Fruit fly (Drosophila melanogaster) whole organism, embryonic: ENCODE measurements around the gene tau.
A peak's percentile ranks its signal among the peaks of the same experiment; 100 is the strongest.

Experiments used
- ATbp ChIP-seq: fragments of 200-800 bp; sonication (Bioruptor generic); optimal IDR thresholded peaks from 2 replicates; lab custom pipeline; 2017; ENCODE audit warnings: missing biosample characterization, mild to moderate bottlenecking, missing genetic modification characterization, missing genetic modification reagents
- CG10147 ChIP-seq: fragments of 200-800 bp; sonication (Bioruptor generic); optimal IDR thresholded peaks from 2 replicates; lab custom pipeline; 2019; ENCODE audit warnings: missing biosample characterization, mild to moderate bottlenecking, missing genetic modification characterization, moderate library complexity
- CG10462 ChIP-seq: fragments of 200-800 bp; sonication (Bioruptor generic); optimal IDR thresholded peaks from 2 replicates; lab custom pipeline; 2016; ENCODE audit warnings: missing biosample characterization, missing genetic modification characterization
- CG11085 ChIP-seq: fragments of 200-800 bp; sonication (Bioruptor generic); IDR thresholded peaks from 2 replicates; pipeline ENCODE4 v1.3.6; 2022; ENCODE audit warnings: missing biosample characterization, missing genetic modification characterization
- CG12104 ChIP-seq: fragments of 200-800 bp; sonication (Bioruptor generic); optimal IDR thresholded peaks from 3 replicates; lab custom pipeline; 2016; ENCODE audit warnings: missing biosample characterization, missing genetic modification characterization
- CG13775 ChIP-seq: fragments of 200-800 bp; sonication (Bioruptor generic); optimal IDR thresholded peaks from 3 replicates; lab custom pipeline; 2017; ENCODE audit warnings: missing biosample characterization, mild to moderate bottlenecking, missing genetic modification characterization
- CG14710 ChIP-seq: fragments of 200-800 bp; sonication (Bioruptor generic); optimal IDR thresholded peaks from 3 replicates; lab custom pipeline; 2019; ENCODE audit warnings: missing biosample characterization, mild to moderate bottlenecking, missing genetic modification characterization, moderate library complexity
- CG16863 ChIP-seq: fragments of 200-800 bp; sonication (Bioruptor generic); optimal IDR thresholded peaks from 3 replicates; lab custom pipeline; 2016; ENCODE audit warnings: missing biosample characterization, missing genetic modification characterization
- CG17612 ChIP-seq: fragments of 200-800 bp; sonication (Bioruptor generic); IDR thresholded peaks from 2 replicates; pipeline ENCODE4 v1.3.6; 2022; ENCODE audit warnings: missing biosample characterization, missing genetic modification characterization
- CG18764 ChIP-seq: fragments of 200-800 bp; sonication (Bioruptor generic); optimal IDR thresholded peaks from 3 replicates; lab custom pipeline; 2016; ENCODE audit warnings: missing biosample characterization, missing genetic modification characterization
- CG2116 ChIP-seq: fragments of 200-800 bp; sonication (Bioruptor generic); optimal IDR thresholded peaks from 3 replicates; lab custom pipeline; 2018; ENCODE audit warnings: missing biosample characterization, mild to moderate bottlenecking, missing genetic modification characterization
- CG30403 ChIP-seq: fragments of 200-800 bp; sonication (Bioruptor generic); optimal IDR thresholded peaks from 3 replicates; lab custom pipeline; 2016; ENCODE audit warnings: missing biosample characterization, missing genetic modification characterization
- CG31224 ChIP-seq: fragments of 200-800 bp; sonication (Bioruptor generic); IDR thresholded peaks from 2 replicates; pipeline ENCODE4 v1.3.6; 2022; ENCODE audit warnings: missing biosample characterization, missing genetic modification characterization
- CG32767 ChIP-seq: fragments of 200-800 bp; sonication (Bioruptor generic); IDR thresholded peaks from 2 replicates; pipeline ENCODE4 v1.3.6; 2022; ENCODE audit warnings: missing biosample characterization, missing genetic modification characterization
- CG34422 ChIP-seq: fragments of 200-800 bp; sonication (Bioruptor generic); IDR thresholded peaks from 3 replicates; pipeline ENCODE4 v1.3.6; 2022; ENCODE audit warnings: missing biosample characterization, missing genetic modification characterization
- CG6791 ChIP-seq: fragments of 200-800 bp; sonication (Bioruptor generic); IDR thresholded peaks from 3 replicates; pipeline ENCODE4 v1.3.6; 2022; ENCODE audit warnings: missing biosample characterization, missing genetic modification characterization; ENCODE audit not compliant: partially characterized antibody
- CG7556 ChIP-seq: fragments of 200-800 bp; sonication (Bioruptor generic); optimal IDR thresholded peaks from 2 replicates; lab custom pipeline; 2017; ENCODE audit warnings: missing biosample characterization, mild to moderate bottlenecking, missing genetic modification characterization
- CG9727 ChIP-seq: fragments of 200-800 bp; sonication (Bioruptor generic); optimal IDR thresholded peaks from 3 replicates; lab custom pipeline; 2017; ENCODE audit warnings: missing biosample characterization, mild to moderate bottlenecking, missing genetic modification characterization
- Dad ChIP-seq: fragments of 200-800 bp; sonication (Bioruptor generic); optimal IDR thresholded peaks from 3 replicates; lab custom pipeline; 2016; ENCODE audit warnings: missing biosample characterization, missing genetic modification characterization
- Dip2 ChIP-seq: fragments of 200-800 bp; sonication (Bioruptor generic); IDR thresholded peaks from 2 replicates; pipeline ENCODE4 v1.3.6; 2022; ENCODE audit warnings: missing biosample characterization, missing genetic modification characterization
- Elba2 ChIP-seq: fragments of 200-800 bp; sonication (Bioruptor generic); optimal IDR thresholded peaks from 3 replicates; lab custom pipeline; 2016; ENCODE audit warnings: missing biosample characterization, missing genetic modification characterization
- H15 ChIP-seq: fragments of 200-800 bp; sonication (Bioruptor generic); IDR thresholded peaks from 3 replicates; pipeline ENCODE4 v1.3.6; 2022; ENCODE audit warnings: missing biosample characterization, missing genetic modification characterization
- HLH54F ChIP-seq: fragments of 200-800 bp; sonication (Bioruptor generic); optimal IDR thresholded peaks from 3 replicates; lab custom pipeline; 2016; ENCODE audit warnings: missing biosample characterization, missing genetic modification characterization
- MBD-R2 ChIP-seq: fragments of 200-800 bp; sonication (Bioruptor generic); IDR thresholded peaks from 2 replicates; pipeline ENCODE4 v1.3.6; 2022; ENCODE audit warnings: missing biosample characterization, missing genetic modification characterization
- MESR4 ChIP-seq: fragments of 200-800 bp; sonication (Bioruptor generic); optimal IDR thresholded peaks from 2 replicates; lab custom pipeline; 2018; ENCODE audit warnings: missing biosample characterization, mild to moderate bottlenecking, missing genetic modification characterization, moderate library complexity
- Myb ChIP-seq: fragments of 200-800 bp; sonication (Bioruptor generic); optimal IDR thresholded peaks from 2 replicates; lab custom pipeline; 2016; ENCODE audit warnings: missing biosample characterization, missing genetic modification characterization
- Neu2 ChIP-seq: fragments of 200-800 bp; sonication (Bioruptor generic); optimal IDR thresholded peaks from 3 replicates; lab custom pipeline; 2016; ENCODE audit warnings: missing biosample characterization, missing genetic modification characterization, borderline replicate concordance
- Nf-YB ChIP-seq: fragments of 200-800 bp; sonication (Bioruptor generic); optimal IDR thresholded peaks from 3 replicates; lab custom pipeline; 2019; ENCODE audit warnings: missing biosample characterization, mild to moderate bottlenecking, missing genetic modification characterization, moderate library complexity
- Pdp1 ChIP-seq, 2 experiments: fragments of 200-800 bp; sonication (Bioruptor generic); optimal IDR thresholded peaks; 3 replicates each; lab custom pipeline; 2016; ENCODE audit warnings: missing biosample characterization in 2 of 2, missing genetic modification characterization in 2 of 2, mild to moderate bottlenecking in 1 of 2, moderate library complexity in 1 of 2
- Ravus ChIP-seq: fragments of 200-800 bp; sonication (Bioruptor generic); IDR thresholded peaks from 2 replicates; pipeline ENCODE4 v1.3.6; 2022; ENCODE audit warnings: missing biosample characterization, missing genetic modification characterization
- Sin3A ChIP-seq: fragments of >200 bp; optimal IDR thresholded peaks from 2 replicates; lab custom pipeline; 2018
- al ChIP-seq: fragments of 200-800 bp; sonication (Bioruptor generic); IDR thresholded peaks from 2 replicates; pipeline ENCODE4 v1.3.6; 2022; ENCODE audit warnings: missing biosample characterization, missing genetic modification characterization
- amos ChIP-seq: fragments of 200-800 bp; sonication (Bioruptor generic); IDR thresholded peaks from 2 replicates; pipeline ENCODE4 v1.3.6; 2022; ENCODE audit warnings: missing biosample characterization, missing genetic modification characterization; ENCODE audit not compliant: partially characterized antibody
- ato ChIP-seq: fragments of 200-800 bp; sonication (Bioruptor generic); IDR thresholded peaks from 2 replicates; pipeline ENCODE4 v1.3.6; 2022; ENCODE audit warnings: missing biosample characterization, missing genetic modification characterization; ENCODE audit not compliant: partially characterized antibody
- bbx ChIP-seq: fragments of 200-800 bp; sonication (Bioruptor generic); IDR thresholded peaks from 2 replicates; pipeline ENCODE4 v1.3.6; 2022; ENCODE audit warnings: missing biosample characterization, missing genetic modification characterization; ENCODE audit not compliant: partially characterized antibody
- bowl ChIP-seq: fragments of 200-800 bp; sonication (Bioruptor generic); IDR thresholded peaks from 2 replicates; pipeline ENCODE4 v1.3.6; 2022; ENCODE audit warnings: missing biosample characterization, missing genetic modification characterization
- cas ChIP-seq: fragments of 200-800 bp; sonication (Bioruptor generic); IDR thresholded peaks from 2 replicates; pipeline ENCODE4 v1.3.6; 2022; ENCODE audit warnings: missing biosample characterization, missing genetic modification characterization
- chif ChIP-seq, 2 experiments: fragments of 200-800 bp; sonication (Bioruptor generic); optimal IDR thresholded peaks; 3 replicates each; lab custom pipeline; 2016; ENCODE audit warnings: missing biosample characterization in 2 of 2, missing genetic modification characterization in 2 of 2
- danr ChIP-seq: fragments of 200-800 bp; sonication (Bioruptor generic); IDR thresholded peaks from 2 replicates; pipeline ENCODE4 v1.3.6; 2022; ENCODE audit warnings: missing biosample characterization, missing genetic modification characterization
- emc ChIP-seq: fragments of 200-800 bp; sonication (Bioruptor generic); optimal IDR thresholded peaks from 2 replicates; lab custom pipeline; 2016; ENCODE audit warnings: missing biosample characterization, missing genetic modification characterization
- insv ChIP-seq, 2 experiments: fragments of 200-800 bp; sonication (Bioruptor generic); optimal IDR thresholded peaks; 3 replicates each; lab custom pipeline; 2016 to 2018; ENCODE audit warnings: missing biosample characterization in 2 of 2, missing genetic modification characterization in 2 of 2
- ken ChIP-seq: fragments of 200-800 bp; sonication (Bioruptor generic); IDR thresholded peaks from 3 replicates; pipeline ENCODE4 v1.3.6; 2022; ENCODE audit warnings: missing biosample characterization, missing genetic modification characterization
- klu ChIP-seq: fragments of 200-800 bp; sonication (Bioruptor generic); IDR thresholded peaks from 2 replicates; pipeline ENCODE4 v1.3.6; 2022; ENCODE audit warnings: missing biosample characterization, missing genetic modification characterization
- lmd ChIP-seq: fragments of 200-800 bp; sonication (Bioruptor generic); IDR thresholded peaks from 2 replicates; pipeline ENCODE4 v1.3.6; 2022; ENCODE audit warnings: missing biosample characterization, missing genetic modification characterization
- mam ChIP-seq: fragments of 200-800 bp; sonication (Bioruptor generic); optimal IDR thresholded peaks from 3 replicates; lab custom pipeline; 2016; ENCODE audit warnings: missing biosample characterization, missing genetic modification characterization
- pzg ChIP-seq: fragments of 200-800 bp; sonication (Bioruptor generic); optimal IDR thresholded peaks from 3 replicates; lab custom pipeline; 2018; ENCODE audit warnings: missing biosample characterization, mild to moderate bottlenecking, missing genetic modification characterization, moderate library complexity
- rib ChIP-seq: fragments of 200-800 bp; sonication (Bioruptor generic); IDR thresholded peaks from 2 replicates; pipeline ENCODE4 v1.3.6; 2022; ENCODE audit warnings: missing biosample characterization, missing genetic modification characterization
- sna ChIP-seq: fragments of 200-800 bp; sonication (Bioruptor generic); IDR thresholded peaks from 2 replicates; pipeline ENCODE4 v1.3.6; 2022; ENCODE audit warnings: missing biosample characterization, missing genetic modification characterization; ENCODE audit not compliant: partially characterized antibody
- stwl ChIP-seq: fragments of 200-800 bp; sonication (Bioruptor generic); optimal IDR thresholded peaks from 3 replicates; lab custom pipeline; 2018; ENCODE audit warnings: missing biosample characterization, mild to moderate bottlenecking, missing genetic modification characterization, moderate library complexity
- sug ChIP-seq: fragments of 200-800 bp; optimal IDR thresholded peaks from 2 replicates; lab custom pipeline; 2019; ENCODE audit warnings: missing biosample characterization, mild to moderate bottlenecking, missing genetic modification characterization, moderate library complexity

tau gene

dm6 chr3R:27677174-27677726, 20.5 kb upstream of the tau start, which contains the start of gene Hsdl2 (continued):
- TF ChIP-seq klu, result no peak
- 0 out of 2 replicates have a peak, but pooled peaks have one; percentile 60 for TF ChIP-seq CG11085 (GFP tag; lab: Robert Waterston, UW)
- TF ChIP-seq Sin3A (lab: Kevin White, UChicago), result peak; percentile 89
- no peak for TF ChIP-seq Ravus (GFP tag; lab: Robert Waterston, UW)
- no peak for TF ChIP-seq Dip2 (GFP tag; lab: Robert Waterston, UW)
- TF ChIP-seq Dad, result peak; percentile 15
- peak; percentile 59 for TF ChIP-seq MESR4 (GFP tag; lab: Kevin White, UChicago)
- no peak for TF ChIP-seq emc
- TF ChIP-seq CG7556 (GFP tag; lab: Kevin White, UChicago), result peak; percentile 4
- peak; percentile 68 for TF ChIP-seq sna
- no peak for TF ChIP-seq sug (tag; lab: Kevin White, UChicago)
- no peak for TF ChIP-seq CG18764 (GFP tag; lab: Kevin White, UChicago)
- peak; percentile 15 for TF ChIP-seq CG13775 (GFP tag; lab: Kevin White, UChicago)
- TF ChIP-seq mam (GFP tag; lab: Kevin White, UChicago), result peak; percentile 7
- peak; percentile 38; the same call in 1 of the 2 replicates for TF ChIP-seq lmd (GFP tag; lab: Robert Waterston, UW)
- TF ChIP-seq danr, result no peak
- no peak for TF ChIP-seq CG32767 (GFP tag; lab: Robert Waterston, UW)
- no peak for TF ChIP-seq ken (GFP tag; lab: Robert Waterston, UW)
- no peak for TF ChIP-seq bowl (GFP tag; lab: Robert Waterston, UW)
- no peak for TF ChIP-seq ATbp (GFP tag; lab: Kevin White, UChicago)
- peak; percentile 37 for TF ChIP-seq CG12104 (GFP tag; lab: Kevin White, UChicago)
- peak; percentile 18 for TF ChIP-seq CG9727 (GFP tag; lab: Kevin White, UChicago)
- no peak for TF ChIP-seq CG10462
- no peak for TF ChIP-seq cas (GFP tag; lab: Robert Waterston, UW)
- peak; percentile 69; the same call in 2 of the 3 replicates for TF ChIP-seq H15 (GFP tag; lab: Robert Waterston, UW)
- no peak for TF ChIP-seq insv (GFP tag; optimal IDR thresholded peaks at IDR 0.05; lab: Kevin White, UChicago)
- TF ChIP-seq Pdp1 (GFP tag; optimal IDR thresholded peaks at IDR 0.05; lab: Kevin White, UChicago), result peak in 1 of 2 experiments; percentile 47
- TF ChIP-seq MBD-R2 (GFP tag; lab: Robert Waterston, UW), result peak; percentile 61
- TF ChIP-seq chif (GFP tag; optimal IDR thresholded peaks at IDR 0.05; lab: Kevin White, UChicago), result peak in 1 of 2 experiments; percentile 1
- TF ChIP-seq Myb (GFP tag; lab: Kevin White, UChicago), result peak; percentile 74
- TF ChIP-seq rib (GFP tag; lab: Robert Waterston, UW), result no peak
- peak; percentile 64 for TF ChIP-seq amos (GFP tag; lab: Robert Waterston, UW)
- TF ChIP-seq Elba2 (GFP tag; lab: Kevin White, UChicago), result no peak
- peak; percentile 75 for TF ChIP-seq ato (GFP tag; lab: Robert Waterston, UW)
- TF ChIP-seq CG34422, result 0 out of 3 replicates have a peak, but pooled peaks have one; percentile 60
- peak; percentile 37 for TF ChIP-seq CG30403 (GFP tag; lab: Kevin White, UChicago)
- TF ChIP-seq bbx (GFP tag; lab: Robert Waterston, UW), result peak; percentile 52
- TF ChIP-seq HLH54F (GFP tag; lab: Kevin White, UChicago), result peak; percentile 56
- TF ChIP-seq CG2116 (GFP tag; lab: Kevin White, UChicago), result peak; percentile 90
- TF ChIP-seq CG6791 (GFP tag; lab: Robert Waterston, UW), result peak; percentile 61; the same call in 2 of the 3 replicates
- TF ChIP-seq al (GFP tag; lab: Robert Waterston, UW), result peak; percentile 9; the same call in 1 of the 2 replicates
- peak; percentile 24 for TF ChIP-seq Nf-YB (GFP tag; lab: Kevin White, UChicago)
- TF ChIP-seq CG14710 (tag; lab: Kevin White, UChicago), result peak; percentile 75
- peak; percentile 71 for TF ChIP-seq pzg (GFP tag; lab: Kevin White, UChicago)
- peak; percentile 6 for TF ChIP-seq CG16863 (GFP tag; lab: Kevin White, UChicago)
- TF ChIP-seq Neu2, result no peak
- TF ChIP-seq stwl (tag; lab: Kevin White, UChicago), result peak; percentile 15
- 0 out of 2 replicates have a peak, but pooled peaks have one; percentile 31 for TF ChIP-seq CG31224 (GFP tag; lab: Robert Waterston, UW)
- no peak for TF ChIP-seq CG17612 (GFP tag; lab: Robert Waterston, UW)
- TF ChIP-seq CG10147 (GFP tag; lab: Kevin White, UChicago), result no peak
